Worm (Caenorhabditis elegans) whole organism, young adult: ENCODE data around the gene H01M10.1.
A peak's percentile ranks its signal among the peaks of the same experiment; 100 is the strongest.

Experiments
- C06A6.2 ChIP-seq: fragments of 200-800 bp; sonication (Bioruptor generic); conservative IDR thresholded peaks from 2 replicates; pipeline ENCODE4 v1.3.6; 2022; ENCODE audit warnings: missing genetic modification characterization, missing compliant biosample characterization
- D2030.7 ChIP-seq: fragments of 200-800 bp; sonication (Bioruptor generic); IDR thresholded peaks from 2 replicates; pipeline ENCODE4 v1.3.6; 2022; ENCODE audit warnings: missing genetic modification reagents, missing genetic modification characterization, missing compliant biosample characterization
- F23B12.7 ChIP-seq: sonication (generic microtip); optimal IDR thresholded peaks from 2 replicates; lab custom pipeline; 2017; ENCODE audit warnings: missing genetic modification characterization, mild to moderate bottlenecking, missing compliant biosample characterization, antibody characterized with exemption, moderate library complexity; ENCODE audit not compliant: insufficient read depth
- F49E8.2 ChIP-seq: sonication (generic microtip); optimal IDR thresholded peaks from 3 replicates; lab custom pipeline; 2017; ENCODE audit warnings: missing genetic modification characterization, mild to moderate bottlenecking, missing compliant biosample characterization, antibody characterized with exemption, moderate library complexity; ENCODE audit not compliant: insufficient read depth
- F55B11.4 ChIP-seq: sonication (generic microtip); optimal IDR thresholded peaks from 2 replicates; lab custom pipeline; 2016; ENCODE audit warnings: missing compliant biosample characterization, missing genetic modification characterization, borderline replicate concordance; ENCODE audit not compliant: insufficient read depth
- Y53G8AR.9 ChIP-seq: fragments of 200-800 bp; sonication (Bioruptor generic); conservative IDR thresholded peaks from 2 replicates; pipeline ENCODE4 v1.3.6; 2022; ENCODE audit warnings: missing genetic modification reagents, missing genetic modification characterization, missing compliant biosample characterization
- aptf-2 ChIP-seq: fragments of 200-800 bp; sonication (Bioruptor generic); conservative IDR thresholded peaks from 2 replicates; pipeline ENCODE4 v1.3.6; 2022; ENCODE audit warnings: missing genetic modification reagents, missing genetic modification characterization, missing compliant biosample characterization
- athp-1 ChIP-seq: sonication (generic microtip); optimal IDR thresholded peaks from 2 replicates; lab custom pipeline; 2017; ENCODE audit warnings: mild to moderate bottlenecking, missing genetic modification characterization, missing compliant biosample characterization
- dpff-1 ChIP-seq: sonication (generic microtip); optimal IDR thresholded peaks from 2 replicates; lab custom pipeline; 2017; ENCODE audit warnings: mild to moderate bottlenecking, missing genetic modification characterization, missing compliant biosample characterization
- egrh-3 ChIP-seq: fragments of 200-800 bp; sonication (Bioruptor generic); IDR thresholded peaks from 2 replicates; pipeline ENCODE4 v1.3.6; 2022; ENCODE audit warnings: missing genetic modification reagents, missing genetic modification characterization, missing compliant biosample characterization
- ets-4 ChIP-seq: fragments of 200-800 bp; sonication (Bioruptor generic); optimal IDR thresholded peaks from 2 replicates; lab custom pipeline; 2018; ENCODE audit warnings: mild to moderate bottlenecking, missing genetic modification characterization, missing compliant biosample characterization
- him-1 ChIP-seq: sonication (generic microtip); optimal IDR thresholded peaks from 2 replicates; lab custom pipeline; 2016; ENCODE audit warnings: missing genotype, missing genetic modification reagents, missing genetic modification characterization, missing compliant biosample characterization
- hsf-1 ChIP-seq: fragments of 200-800 bp; sonication (Bioruptor generic); IDR thresholded peaks from 2 replicates; pipeline ENCODE4 v1.3.6; 2022; ENCODE audit warnings: missing genetic modification reagents, missing genetic modification characterization, missing compliant biosample characterization
- lin-26 ChIP-seq: fragments of 200-800 bp; sonication (Bioruptor generic); IDR thresholded peaks from 2 replicates; pipeline ENCODE4 v1.3.6; 2022; ENCODE audit warnings: missing genetic modification reagents, missing genetic modification characterization, missing compliant biosample characterization
- lin-35 ChIP-seq, 3 experiments: fragments of 150-350 bp in 2 of 3; sonication (generic microtip) in 1 of 3; optimal IDR thresholded peaks; 2 replicates each; lab custom pipeline; 2014 to 2018; ENCODE audit warnings: missing biosample characterization in 3 of 3, missing genetic modification characterization in 3 of 3, missing genetic modification reagents in 3 of 3
- madf-8 ChIP-seq: fragments of 200-800 bp; sonication (Bioruptor generic); conservative IDR thresholded peaks from 2 replicates; pipeline ENCODE4 v1.3.6; 2022; ENCODE audit warnings: missing genetic modification reagents, missing genetic modification characterization, missing compliant biosample characterization
- mel-28 ChIP-seq: sonication (generic microtip); optimal IDR thresholded peaks from 2 replicates; lab custom pipeline; 2016; ENCODE audit warnings: borderline replicate concordance, mild to moderate bottlenecking, missing genetic modification characterization, missing compliant biosample characterization
- nfya-2 ChIP-seq: fragments of 200-800 bp; sonication (Bioruptor generic); IDR thresholded peaks from 2 replicates; pipeline ENCODE4 v1.3.6; 2022; ENCODE audit warnings: missing genetic modification reagents, missing genetic modification characterization, missing compliant biosample characterization
- nfyb-1 ChIP-seq: fragments of 200-800 bp; sonication (Bioruptor generic); IDR thresholded peaks from 2 replicates; pipeline ENCODE4 v1.3.6; 2022; ENCODE audit warnings: missing genetic modification reagents, missing genetic modification characterization, missing compliant biosample characterization
- nhr-120 ChIP-seq: fragments of 200-800 bp; sonication (Bioruptor generic); IDR thresholded peaks from 2 replicates; pipeline ENCODE4 v1.3.6; 2022; ENCODE audit warnings: missing genetic modification characterization, missing compliant biosample characterization
- nhr-179 ChIP-seq: sonication (generic microtip); optimal IDR thresholded peaks from 2 replicates; lab custom pipeline; 2016; ENCODE audit warnings: mild to moderate bottlenecking, missing genetic modification characterization, missing compliant biosample characterization
- rcor-1 ChIP-seq: fragments of 200-800 bp; sonication (Bioruptor generic); IDR thresholded peaks from 2 replicates; pipeline ENCODE4 v1.3.6; 2022; ENCODE audit warnings: missing genetic modification reagents, missing genetic modification characterization, missing compliant biosample characterization
- snpc-4 ChIP-seq, 5 experiments: fragments of 150-350 bp in 1 of 5; sonication (generic microtip) in 4 of 5; optimal IDR thresholded peaks; 2 replicates each; lab custom pipeline; 2014 to 2018; ENCODE audit warnings: missing genetic modification characterization in 5 of 5, missing biosample characterization in 3 of 5, antibody characterized with exemption in 2 of 5, mild to moderate bottlenecking in 2 of 5, missing compliant biosample characterization in 2 of 5, missing genotype in 2 of 5, moderate library complexity in 2 of 5, missing genetic modification reagents in 1 of 5
- sptf-2 ChIP-seq: fragments of 200-800 bp; sonication (Bioruptor generic); optimal IDR thresholded peaks from 2 replicates; lab custom pipeline; 2018; ENCODE audit warnings: mild to moderate bottlenecking, missing genetic modification characterization, missing compliant biosample characterization
- tbp1 ChIP-seq: fragments of 200-800 bp; sonication (Bioruptor generic); optimal IDR thresholded peaks from 2 replicates; lab custom pipeline; 2018; ENCODE audit warnings: mild to moderate bottlenecking, missing genetic modification characterization, missing compliant biosample characterization
- ztf-25 ChIP-seq: fragments of 200-800 bp; sonication (Bioruptor generic); IDR thresholded peaks from 2 replicates; pipeline ENCODE4 v1.3.6; 2022; ENCODE audit warnings: missing genetic modification reagents, missing genetic modification characterization, missing compliant biosample characterization
- ztf-26 ChIP-seq: sonication (generic microtip); optimal IDR thresholded peaks from 2 replicates; lab custom pipeline; 2017; ENCODE audit warnings: missing genetic modification characterization, missing compliant biosample characterization
- ztf-6 ChIP-seq: fragments of 200-800 bp; sonication (Bioruptor generic); IDR thresholded peaks from 2 replicates; pipeline ENCODE4 v1.3.6; 2022; ENCODE audit warnings: missing genetic modification reagents, missing genetic modification characterization, missing compliant biosample characterization

H01M10.1 gene

DNA sequence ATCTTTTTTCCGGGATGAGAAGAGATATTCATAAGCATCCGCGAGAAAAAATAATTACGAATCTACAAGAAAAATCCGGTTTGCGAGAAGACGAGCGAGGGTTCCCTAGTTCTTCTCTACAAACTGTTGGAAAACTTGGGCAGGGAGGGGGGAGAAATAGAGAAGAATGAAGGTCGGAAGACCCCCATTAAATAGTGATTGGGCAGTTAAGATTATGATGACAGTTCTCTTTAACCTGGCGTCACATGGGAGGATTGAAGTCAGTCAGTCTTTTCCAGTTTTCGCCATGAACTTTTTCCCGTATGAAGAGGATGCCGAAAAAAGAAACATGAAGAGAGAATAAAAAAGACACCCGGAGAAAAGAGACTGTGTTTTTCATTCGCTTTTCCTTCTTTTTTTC, 10.4 kb upstream of the H01M10.1 start (continued):
- TF ChIP-seq Y53G8AR.9 (no peak), lin-26 (GFP tag; lab: Robert Waterston, UW) (peak; percentile 41; the same call in 1 of the 2 replicates), rcor-1 (GFP tag; lab: Robert Waterston, UW) (no peak), athp-1 (tag; lab: Kevin White, UChicago) (no peak), F55B11.4 (no peak), ztf-25 (GFP tag; lab: Robert Waterston, UW) (no peak), madf-8 (no peak), ets-4 (GFP tag; lab: Kevin White, UChicago) (no peak), hsf-1 (GFP tag; lab: Robert Waterston, UW) (no peak), ztf-26 (tag; lab: Kevin White, UChicago) (peak; percentile 52), C06A6.2 (GFP tag; lab: Robert Waterston, UW) (no peak), lin-35 (GFP tag; optimal IDR thresholded peaks at IDR 0.05; lab: Kevin White, UChicago) (no peak), snpc-4 (GFP tag; optimal IDR thresholded peaks at IDR 0.05; lab: Kevin White, UChicago) (no peak), snpc-4 (tag; optimal IDR thresholded peaks at IDR 0.05; lab: Kevin White, UChicago) (no peak)

DNA sequence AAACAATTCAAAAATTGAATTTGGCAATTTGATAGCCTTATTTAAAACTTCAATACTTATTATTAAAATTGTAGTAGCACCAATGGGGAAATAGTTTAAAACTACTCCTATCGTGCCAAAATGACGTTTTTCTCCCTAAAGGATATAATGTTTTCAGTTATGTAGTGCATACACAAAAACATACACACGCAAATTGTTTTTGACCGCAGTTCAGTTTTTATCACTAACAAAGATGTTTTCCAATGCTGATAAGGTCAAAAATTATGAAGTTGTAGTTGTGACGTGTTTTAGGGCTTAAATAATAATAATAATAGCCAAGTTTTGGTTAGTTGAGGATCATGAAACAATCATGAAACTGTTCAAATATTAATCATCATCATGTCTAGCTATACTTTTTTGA, 9.6 kb upstream of the H01M10.1 start:
- TF ChIP-seq D2030.7 (GFP tag; lab: Robert Waterston, UW) = no peak
- no peak for TF ChIP-seq mel-28 (tag; lab: Kevin White, UChicago)
- TF ChIP-seq ztf-6 (GFP tag; lab: Robert Waterston, UW) = no peak
- no peak for TF ChIP-seq F55B11.4

DNA sequence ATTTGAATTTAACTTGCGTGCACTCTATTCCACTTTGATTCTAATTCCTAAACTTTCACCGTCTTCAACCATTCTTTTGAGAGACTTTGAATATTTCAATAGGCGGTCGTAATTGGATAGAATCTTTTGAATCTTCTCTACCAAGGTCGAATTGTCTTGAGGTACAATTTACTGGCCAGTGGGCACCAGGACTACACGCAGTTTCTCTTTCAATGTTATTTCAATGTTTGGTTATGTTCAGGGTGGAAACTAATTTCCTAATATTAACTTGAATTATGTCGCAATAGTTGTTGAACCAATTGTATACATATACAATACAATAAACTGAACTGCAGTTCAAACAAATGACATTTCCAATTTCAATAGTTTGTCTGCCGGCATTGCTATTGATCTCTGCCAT, 7.6 kb upstream of the H01M10.1 start:
- TF ChIP-seq F23B12.7 (tag; lab: Kevin White, UChicago) (no peak), tbp1 (no peak)

DNA sequence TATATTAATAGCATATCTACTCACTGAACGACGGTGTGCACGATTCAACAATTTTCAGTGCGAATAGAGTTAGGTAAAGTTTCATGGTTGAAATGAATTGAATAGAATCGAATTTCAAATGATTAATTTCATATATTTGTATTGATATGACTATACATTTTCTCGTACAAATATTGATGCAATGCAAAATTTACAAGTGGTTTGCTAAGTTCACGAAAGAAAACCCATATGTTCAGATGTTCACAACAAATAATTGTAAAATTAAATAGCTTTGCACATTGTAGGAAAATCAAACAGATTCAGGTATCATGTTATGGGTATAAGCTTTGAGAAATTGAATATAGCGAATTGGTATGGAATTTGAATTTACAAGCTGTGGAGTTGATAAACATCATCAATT, 5.3 kb upstream of the H01M10.1 start, which contains the start of gene H01M10.2:
Gene H01M10.2 (minus strand): TSS at position 101 of the 400 bp plus-strand sequence.
- TF ChIP-seq nhr-179 = no peak

DNA sequence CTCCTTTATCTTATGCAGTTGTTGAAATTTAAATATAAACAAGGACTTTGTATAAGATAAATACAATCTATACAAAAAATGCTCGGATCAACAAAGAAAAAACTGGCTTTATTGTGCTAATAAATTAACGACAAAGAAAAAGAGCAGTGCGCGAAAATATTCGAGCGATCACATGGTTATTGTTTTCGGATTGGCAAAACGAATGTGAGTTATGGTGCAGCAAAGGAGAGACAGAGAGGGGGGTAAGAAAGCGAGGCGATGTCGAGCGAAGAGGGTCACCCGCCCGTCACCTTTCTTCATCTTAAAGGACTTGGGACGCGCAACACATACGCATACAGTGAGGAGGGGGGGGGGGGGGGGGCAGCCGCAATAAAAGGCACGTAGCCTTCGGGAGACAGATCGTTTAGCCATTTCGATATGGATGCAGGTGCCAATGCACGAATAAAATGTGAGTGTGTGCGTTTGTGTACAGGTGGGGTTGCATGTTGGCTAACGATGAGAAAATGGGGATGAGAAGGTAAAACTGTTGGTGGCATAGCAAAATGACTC, 2.8 kb upstream of the H01M10.1 start:
- TF ChIP-seq nfya-2 (GFP tag; lab: Robert Waterston, UW) = no peak
- peak; percentile 18; the same call in 1 of the 2 replicates for TF ChIP-seq egrh-3 (GFP tag; lab: Robert Waterston, UW)
- TF ChIP-seq ztf-25 (GFP tag; lab: Robert Waterston, UW) = 0 out of 2 replicates have a peak, but pooled peaks have one; percentile 26
- TF ChIP-seq, all 124 proteins: peak for 2

DNA sequence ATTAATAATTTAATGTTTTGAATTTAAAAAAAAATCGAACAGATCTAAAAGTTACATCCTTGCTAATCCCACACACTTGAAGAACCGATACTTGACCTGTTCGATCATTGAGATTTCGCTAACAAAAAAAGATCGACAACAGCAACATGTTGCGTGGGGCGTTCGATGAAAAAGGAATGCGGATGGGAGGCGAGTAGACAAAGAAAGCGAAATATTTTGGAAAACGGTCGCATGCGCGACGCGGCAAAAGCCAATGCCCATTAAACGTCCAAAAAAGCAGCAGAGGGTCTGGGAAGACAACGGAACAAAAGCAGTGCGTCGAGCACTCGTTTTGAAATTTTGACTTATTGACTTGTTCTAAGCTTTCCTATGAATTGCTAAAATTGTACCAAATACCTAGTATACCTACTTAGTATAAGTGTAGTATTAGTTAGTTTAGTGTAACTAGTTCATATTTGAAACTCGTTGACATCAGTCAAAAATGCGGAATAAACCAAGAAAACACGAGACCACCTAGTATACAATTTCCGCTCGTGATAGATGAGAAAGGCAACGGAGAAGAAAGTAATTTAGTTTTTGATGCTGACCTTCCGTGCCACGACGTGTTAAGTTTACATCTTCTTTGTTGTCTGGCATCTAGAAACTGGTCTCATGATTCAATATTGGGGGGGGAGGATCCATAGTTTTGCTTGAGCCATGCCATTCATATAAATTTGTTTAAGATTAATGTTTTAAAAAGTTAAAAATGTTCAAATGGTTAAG, 1.6 kb upstream of the H01M10.1 start:
- TF ChIP-seq F55B11.4 = no peak
- TF ChIP-seq sptf-2 (GFP tag; lab: Kevin White, UChicago) = no peak
- no peak for TF ChIP-seq him-1 (tag; lab: Kevin White, UChicago)
- no peak for TF ChIP-seq nfyb-1 (GFP tag; lab: Robert Waterston, UW)
- TF ChIP-seq aptf-2 (GFP tag; lab: Robert Waterston, UW) = no peak
- no peak for TF ChIP-seq dpff-1 (tag; lab: Kevin White, UChicago)
- no peak for TF ChIP-seq nhr-120 (GFP tag; lab: Robert Waterston, UW)
- no peak for TF ChIP-seq F49E8.2
